Fruit fly (Drosophila melanogaster): ENCODE results near the gene CG5391.

CG5391 gene

dm6 chr3R:22368077-22368776 is 34.3 kb upstream of the CG5391 start (continued):
- TF ChIP-seq dati (GFP tag; IDR thresholded peaks at IDR 0.05) (no peak), CG6654 (GFP tag; optimal IDR thresholded peaks at IDR 0.05) (peak; percentile 2), CG6791 (GFP tag; IDR thresholded peaks at IDR 0.05; ENCODE audit: partially characterized antibody) (no peak), CG3163 (GFP tag; optimal IDR thresholded peaks at IDR 0.05) (no peak), CG12744 (GFP tag; optimal IDR thresholded peaks at IDR 0.05) (no peak), CG1647 (GFP tag; optimal IDR thresholded peaks at IDR 0.05) (no peak), vvl (GFP tag; IDR thresholded peaks at IDR 0.05) (no peak), CG16863 (GFP tag; optimal IDR thresholded peaks at IDR 0.05) (no peak), ac (GFP tag; optimal IDR thresholded peaks at IDR 0.05) (no peak), gem (tag; optimal IDR thresholded peaks at IDR 0.05) (no peak), Atf-2 (GFP tag; optimal IDR thresholded peaks at IDR 0.05) (no peak), CG15696 (tag; optimal IDR thresholded peaks at IDR 0.05) (no peak), mld (GFP tag; IDR thresholded peaks at IDR 0.05; ENCODE audit: partially characterized antibody) (0 out of 3 replicates have a peak, but pooled peaks have one; percentile 11), oc (tag; optimal IDR thresholded peaks at IDR 0.05) (peak; percentile 72), fd96Cb (tag; optimal IDR thresholded peaks at IDR 0.05) (no peak), disco-r (GFP tag; optimal IDR thresholded peaks at IDR 0.05) (no peak), CG11504 (tag; optimal IDR thresholded peaks at IDR 0.05) (no peak), Hand (GFP tag; optimal IDR thresholded peaks at IDR 0.05) (no peak), dm (GFP tag; optimal IDR thresholded peaks at IDR 0.05) (no peak), dmrt99B (tag; optimal IDR thresholded peaks at IDR 0.05) (no peak), CG15514 (GFP tag; optimal IDR thresholded peaks at IDR 0.05) (no peak), Dbx (GFP tag; IDR thresholded peaks at IDR 0.05) (no peak), Antp (GFP tag; optimal IDR thresholded peaks at IDR 0.05) (no peak), Optix (GFP tag; IDR thresholded peaks at IDR 0.05) (no peak), Taf1 (GFP tag; IDR thresholded peaks at IDR 0.05) (no peak), CG3847 (GFP tag; IDR thresholded peaks at IDR 0.05) (no peak), MESR4 (GFP tag; optimal IDR thresholded peaks at IDR 0.05) (no peak), tx (GFP tag; optimal IDR thresholded peaks at IDR 0.05) (no peak), CG4820 (GFP tag; optimal IDR thresholded peaks at IDR 0.05) (no peak), odd (GFP tag; optimal IDR thresholded peaks at IDR 0.05) (no peak), CG7786 (GFP tag; optimal IDR thresholded peaks at IDR 0.05) (no peak), Hey (tag; optimal IDR thresholded peaks at IDR 0.05) (no peak), tin (GFP tag; optimal IDR thresholded peaks at IDR 0.05) (no peak), salm (tag; optimal IDR thresholded peaks at IDR 0.05) (no peak), Bdp1 (GFP tag; optimal IDR thresholded peaks at IDR 0.05) (no peak), da (GFP tag; optimal IDR thresholded peaks at IDR 0.05) (no peak), ind (GFP tag; optimal IDR thresholded peaks at IDR 0.05) (no peak), MBD-R2 (GFP tag; IDR thresholded peaks at IDR 0.05) (0 out of 2 replicates have a peak, but pooled peaks have one; percentile 8), CG1024 (GFP tag; IDR thresholded peaks at IDR 0.05) (no peak), HLHmδ (GFP tag; optimal IDR thresholded peaks at IDR 0.05) (no peak), HmgZ (tag; optimal IDR thresholded peaks at IDR 0.05) (no peak), CG1233 (GFP tag; optimal IDR thresholded peaks at IDR 0.05) (no peak), CG7963 (GFP tag; IDR thresholded peaks at IDR 0.05; ENCODE audit: partially characterized antibody) (no peak)

All from whole organism, embryonic.